Worm (Caenorhabditis elegans) whole organism, L4 larva: Measurements from ENCODE around the gene F01F1.3.

Experiments
- daf-12 ChIP-seq: fragments of 150-350 bp; optimal IDR thresholded peaks from 2 replicates; lab custom pipeline; 2014; ENCODE audit warnings: missing biosample characterization, missing genetic modification reagents, missing genetic modification characterization
- lin-13 ChIP-seq: fragments of 150-350 bp; optimal IDR thresholded peaks from 2 replicates; lab custom pipeline; 2014; ENCODE audit warnings: missing biosample characterization, missing genetic modification reagents, missing genetic modification characterization
- nhr-6 ChIP-seq: fragments of 150-350 bp; optimal IDR thresholded peaks from 2 replicates; lab custom pipeline; 2014; ENCODE audit warnings: missing biosample characterization, missing genetic modification characterization
- pqm-1 ChIP-seq: sonication (generic microtip); optimal IDR thresholded peaks from 2 replicates; lab custom pipeline; 2017; ENCODE audit warnings: missing biosample characterization, missing genetic modification characterization

- TF ChIP-seq daf-12 (tag; lab: Kevin White, UChicago) (no peak), nhr-6 (tag; lab: Kevin White, UChicago) (no peak), lin-13 (no peak), pqm-1 (tag; lab: Kevin White, UChicago) (no peak)
These were observed 6.5 kb downstream of the F01F1.3 start, which contains the start of the genes mig-21 and F01F1.2 for ce11 chrIII:5878215-5878614.
